Worm (Caenorhabditis elegans) whole organism, young adult: ENCODE results near the gene M02D8.3.

Experiments
- B0019.2 ChIP-seq: fragments of 200-800 bp; sonication (Bioruptor generic); conservative IDR thresholded peaks from 2 replicates; pipeline ENCODE4 v1.3.6; 2022; ENCODE audit warnings: missing genetic modification reagents, missing genetic modification characterization, missing compliant biosample characterization
- Y56A3A.18 ChIP-seq: fragments of 200-800 bp; sonication (Bioruptor generic); IDR thresholded peaks from 2 replicates; pipeline ENCODE4 v1.3.6; 2022; ENCODE audit warnings: missing genetic modification reagents, missing genetic modification characterization, missing compliant biosample characterization
- attf-3 ChIP-seq: fragments of 200-800 bp; sonication (Bioruptor generic); conservative IDR thresholded peaks from 2 replicates; pipeline ENCODE4 v1.3.6; 2022; ENCODE audit warnings: missing genetic modification reagents, missing genetic modification characterization, missing compliant biosample characterization
- cebp-1 ChIP-seq, 2 experiments: fragments of 200-800 bp in 1 of 2; sonication (Bioruptor generic) in 1 of 2; sonication (generic microtip) in 1 of 2; IDR thresholded peaks in 1 of 2; optimal IDR thresholded peaks in 1 of 2; 2 replicates each; pipeline versions ENCODE4 v1.3.6 to Lab custom; 2017 to 2022; ENCODE audit warnings: missing compliant biosample characterization in 2 of 2, missing genetic modification characterization in 2 of 2, mild to moderate bottlenecking in 1 of 2, missing genetic modification reagents in 1 of 2, moderate library complexity in 1 of 2
- gei-17 ChIP-seq: fragments of 200-800 bp; sonication (Bioruptor generic); optimal IDR thresholded peaks from 2 replicates; lab custom pipeline; 2018; ENCODE audit warnings: mild to moderate bottlenecking, missing genetic modification characterization, missing compliant biosample characterization
- hmg-1.2 ChIP-seq: fragments of 200-800 bp; sonication (Bioruptor generic); IDR thresholded peaks from 2 replicates; pipeline ENCODE4 v1.3.6; 2022; ENCODE audit warnings: missing genetic modification reagents, missing genetic modification characterization, missing compliant biosample characterization
- sptf-2 ChIP-seq: fragments of 200-800 bp; sonication (Bioruptor generic); optimal IDR thresholded peaks from 2 replicates; lab custom pipeline; 2018; ENCODE audit warnings: mild to moderate bottlenecking, missing genetic modification characterization, missing compliant biosample characterization
- ztf-18 ChIP-seq: sonication (generic microtip); optimal IDR thresholded peaks from 2 replicates; lab custom pipeline; 2016; ENCODE audit warnings: missing genotype, mild to moderate bottlenecking, missing genetic modification characterization, missing compliant biosample characterization

- no peak for TF ChIP-seq cebp-1 (GFP tag; IDR thresholded peaks at IDR 0.05; lab: Robert Waterston, UW)
- no peak for TF ChIP-seq cebp-1 (tag; optimal IDR thresholded peaks at IDR 0.05; lab: Kevin White, UChicago)
- TF ChIP-seq sptf-2 (GFP tag; lab: Kevin White, UChicago), result no peak
- no peak for TF ChIP-seq ztf-18 (tag; lab: Kevin White, UChicago)
- no peak for TF ChIP-seq gei-17
- no peak for TF ChIP-seq hmg-1.2 (GFP tag; lab: Robert Waterston, UW)
- no peak for TF ChIP-seq attf-3 (GFP tag; lab: Robert Waterston, UW)
- no peak for TF ChIP-seq Y56A3A.18
- TF ChIP-seq B0019.2 (GFP tag; lab: Robert Waterston, UW), result no peak
Measured at ce11 chrX:8770316-8770715, 33.5 kb upstream of the M02D8.3 start.
